Fruit fly (Drosophila melanogaster) whole organism, wandering third instar larva: ENCODE measurements around the gene CG32683.

Experiments
- Abd-B ChIP-seq: fragments of >200 bp; optimal IDR thresholded peaks from 2 replicates; lab custom pipeline; 2017; ENCODE audit warnings: missing biosample characterization, missing genetic modification characterization
- CG32264 ChIP-seq: fragments of 200-800 bp; sonication (Bioruptor generic); optimal IDR thresholded peaks from 2 replicates; lab custom pipeline; 2016; ENCODE audit warnings: missing biosample characterization, missing genetic modification characterization
- CG9705 ChIP-seq: fragments of 200-800 bp; sonication (Bioruptor generic); optimal IDR thresholded peaks from 2 replicates; lab custom pipeline; 2018; ENCODE audit warnings: missing biosample characterization, mild to moderate bottlenecking, missing genetic modification characterization
- Dfd ChIP-seq: fragments of >200 bp; optimal IDR thresholded peaks from 2 replicates; lab custom pipeline; 2017; ENCODE audit warnings: missing biosample characterization, missing genetic modification characterization
- Dif ChIP-seq: fragments of 200-275, 200-300 bp; sonication (Bioruptor generic); optimal IDR thresholded peaks from 2 replicates; lab custom pipeline; 2018; ENCODE audit warnings: missing biosample characterization, missing genetic modification characterization; ENCODE audit not compliant: partially characterized antibody
- GATAd ChIP-seq: sonication (Bioruptor generic); optimal IDR thresholded peaks from 2 replicates; lab custom pipeline; 2016; ENCODE audit warnings: missing biosample characterization, missing genetic modification characterization
- HLH106 ChIP-seq: fragments of 200-800 bp; optimal IDR thresholded peaks from 3 replicates; lab custom pipeline; 2019; ENCODE audit warnings: missing biosample characterization, mild to moderate bottlenecking, missing genetic modification characterization, moderate library complexity
- Hnf4 ChIP-seq: fragments of 200-800 bp; sonication (Bioruptor generic); optimal IDR thresholded peaks from 2 replicates; lab custom pipeline; 2016; ENCODE audit warnings: missing biosample characterization, mild to moderate bottlenecking, missing genetic modification characterization
- Hr78 ChIP-seq: fragments of >200 bp; optimal IDR thresholded peaks from 2 replicates; lab custom pipeline; 2017; ENCODE audit warnings: missing biosample characterization, missing genetic modification characterization
- Hr83 ChIP-seq: fragments of 200-300 bp; sonication (Bioruptor generic); optimal IDR thresholded peaks from 2 replicates; lab custom pipeline; 2016; ENCODE audit warnings: missing biosample characterization, mild to moderate bottlenecking, missing genetic modification characterization, moderate library complexity; ENCODE audit not compliant: poor library complexity, severe bottlenecking
- Jra ChIP-seq: sonication (Bioruptor generic); optimal IDR thresholded peaks from 2 replicates; lab custom pipeline; 2016; ENCODE audit warnings: missing biosample characterization, missing genetic modification characterization
- Mio ChIP-seq: sonication (Bioruptor generic); optimal IDR thresholded peaks from 2 replicates; lab custom pipeline; 2016; ENCODE audit warnings: missing biosample characterization, missing genetic modification characterization
- Myc ChIP-seq: fragments of >200 bp; optimal IDR thresholded peaks from 2 replicates; lab custom pipeline; 2017
- N ChIP-seq: fragments of >200 bp; optimal IDR thresholded peaks from 2 replicates; lab custom pipeline; 2018; ENCODE audit warnings: missing biosample characterization, missing external identifiers, missing genetic modification characterization
- OdsH ChIP-seq: fragments of 200-800 bp; sonication (Bioruptor generic); optimal IDR thresholded peaks from 2 replicates; lab custom pipeline; 2016; ENCODE audit warnings: missing biosample characterization, mild to moderate bottlenecking, missing genetic modification characterization
- Rel ChIP-seq, 2 experiments: fragments of 200-800 bp; sonication (Bioruptor generic) in 1 of 2; optimal IDR thresholded peaks; 2 replicates in 1 of 2; 3 replicates in 1 of 2; lab custom pipeline; 2016 to 2019; ENCODE audit warnings: mild to moderate bottlenecking in 2 of 2, missing biosample characterization in 2 of 2, missing genetic modification characterization in 2 of 2, moderate library complexity in 1 of 2
- Sp1 ChIP-seq: fragments of 200-800 bp; sonication (Bioruptor generic); optimal IDR thresholded peaks from 3 replicates; lab custom pipeline; 2019; ENCODE audit warnings: missing biosample characterization, mild to moderate bottlenecking, missing genetic modification characterization, moderate library complexity
- br ChIP-seq: fragments of 200-800 bp; sonication (Bioruptor generic); optimal IDR thresholded peaks from 2 replicates; lab custom pipeline; 2016; ENCODE audit warnings: missing biosample characterization, missing genetic modification characterization
- brk ChIP-seq: fragments of 200-800 bp; sonication (Bioruptor generic); optimal IDR thresholded peaks from 2 replicates; lab custom pipeline; 2016; ENCODE audit warnings: missing biosample characterization, mild to moderate bottlenecking, missing genetic modification characterization
- dl ChIP-seq, 2 experiments: fragments of 175-275, 200-275 bp in 1 of 2; fragments of 200-275 bp in 1 of 2; sonication (Bioruptor generic); optimal IDR thresholded peaks; lab custom pipeline; 2018; ENCODE audit warnings: mild to moderate bottlenecking in 2 of 2, missing biosample characterization in 2 of 2, missing genetic modification characterization in 2 of 2, moderate library complexity in 2 of 2; ENCODE audit not compliant: partially characterized antibody in 2 of 2, insufficient read depth in 1 of 2
- dmrt93B ChIP-seq: fragments of 200-800 bp; sonication (Bioruptor generic); optimal IDR thresholded peaks from 2 replicates; lab custom pipeline; 2018; ENCODE audit warnings: missing biosample characterization, mild to moderate bottlenecking, missing genetic modification characterization
- dsf ChIP-seq: sonication (Bioruptor generic); optimal IDR thresholded peaks from 2 replicates; lab custom pipeline; 2016; ENCODE audit warnings: missing biosample characterization, missing genetic modification characterization, borderline replicate concordance
- ey ChIP-seq: fragments of 200-800 bp; sonication (Bioruptor generic); optimal IDR thresholded peaks from 2 replicates; lab custom pipeline; 2016; ENCODE audit warnings: missing biosample characterization, missing genetic modification characterization
- foxo ChIP-seq, 2 experiments: fragments of 200-800 bp; sonication (Bioruptor generic); optimal IDR thresholded peaks; 2 replicates in 1 of 2; 3 replicates in 1 of 2; lab custom pipeline; 2016 to 2017; ENCODE audit warnings: missing biosample characterization in 2 of 2, missing genetic modification characterization in 2 of 2
- h ChIP-seq: fragments of 200-800 bp; sonication (Bioruptor generic); optimal IDR thresholded peaks from 3 replicates; lab custom pipeline; 2016; ENCODE audit warnings: missing biosample characterization, mild to moderate bottlenecking, missing genetic modification characterization
- jim ChIP-seq: fragments of 175-275, 200-325 bp; sonication (Bioruptor generic); optimal IDR thresholded peaks from 2 replicates; lab custom pipeline; 2016; ENCODE audit warnings: missing biosample characterization, mild to moderate bottlenecking, missing genetic modification characterization
- lola ChIP-seq: fragments of >200 bp; optimal IDR thresholded peaks from 2 replicates; lab custom pipeline; 2017; ENCODE audit warnings: missing biosample characterization, missing genetic modification characterization
- pan ChIP-seq: fragments of >200 bp; optimal IDR thresholded peaks from 2 replicates; lab custom pipeline; 2017
- psq ChIP-seq: fragments of 200-800 bp; sonication (Bioruptor generic); optimal IDR thresholded peaks from 3 replicates; lab custom pipeline; 2017; ENCODE audit warnings: missing biosample characterization, mild to moderate bottlenecking, missing genetic modification characterization, moderate library complexity
- rgr ChIP-seq: fragments of 200-800 bp; sonication (Bioruptor generic); optimal IDR thresholded peaks from 3 replicates; lab custom pipeline; 2016; ENCODE audit warnings: missing biosample characterization, mild to moderate bottlenecking, missing genetic modification characterization
- sage ChIP-seq: fragments of 200-800 bp; sonication (Bioruptor generic); optimal IDR thresholded peaks from 2 replicates; lab custom pipeline; 2016; ENCODE audit warnings: missing biosample characterization, mild to moderate bottlenecking, missing genetic modification characterization
- sv ChIP-seq: fragments of 200-800 bp; sonication (Bioruptor generic); optimal IDR thresholded peaks from 3 replicates; lab custom pipeline; 2016; ENCODE audit warnings: missing biosample characterization, missing genetic modification characterization
- tai ChIP-seq: sonication (Bioruptor generic); optimal IDR thresholded peaks from 2 replicates; lab custom pipeline; 2016; ENCODE audit warnings: missing biosample characterization, missing genetic modification characterization
- woc ChIP-seq: sonication (Bioruptor generic); optimal IDR thresholded peaks from 2 replicates; lab custom pipeline; 2016; ENCODE audit warnings: missing biosample characterization, mild to moderate bottlenecking, missing genetic modification characterization

The CG32683 gene

dm6 chrX:10484206-10485112 is 29.8 kb upstream of the CG32683 start:
- TF ChIP-seq lola (GFP tag; lab: Kevin White, UChicago) = no peak
- TF ChIP-seq Rel (GFP tag; optimal IDR thresholded peaks at IDR 0.05; lab: Kevin White, UChicago) = no peak
- peak; percentile 58 for TF ChIP-seq Rel (tag; optimal IDR thresholded peaks at IDR 0.05; lab: Kevin White, UChicago)
- TF ChIP-seq HLH106 = peak; percentile 3
- no peak for TF ChIP-seq psq (GFP tag; lab: Kevin White, UChicago)
- TF ChIP-seq CG9705 (GFP tag; lab: Kevin White, UChicago) = no peak
- TF ChIP-seq brk (GFP tag; lab: Kevin White, UChicago) = no peak
- peak; percentile 9 for TF ChIP-seq h (GFP tag; lab: Kevin White, UChicago)
- no peak for TF ChIP-seq dl (GFP tag; optimal IDR thresholded peaks at IDR 0.05; lab: Kevin White, UChicago; ENCODE audit: insufficient read depth in 1 of 2, partially characterized antibody in 2 of 2)
- peak; percentile 3 for TF ChIP-seq woc (GFP tag; lab: Kevin White, UChicago)

- TF ChIP-seq Jra (GFP tag; lab: Kevin White, UChicago) (peak; percentile 39), dl (GFP tag; optimal IDR thresholded peaks at IDR 0.05; lab: Kevin White, UChicago; ENCODE audit: insufficient read depth in 1 of 2, partially characterized antibody in 2 of 2) (no peak), dsf (GFP tag; lab: Kevin White, UChicago) (no peak), psq (GFP tag; lab: Kevin White, UChicago) (peak; percentile 36)
Observed at dm6 chrX:10478443-10479368, 24.0 kb upstream of the CG32683 start, which contains the start of the genes CG2887 and PPP4R2r. Gene CG2887 (minus strand): TSS chrX:10478493. Gene PPP4R2r (plus strand): TSS chrX:10478838.

dm6 chrX:10474625-10475024 is 19.9 kb upstream of the CG32683 start, which contains the start of gene nocte:
Gene nocte (minus strand): TSS chrX:10474675.
- TF ChIP-seq ey (peak; percentile 1), Rel (GFP tag; optimal IDR thresholded peaks at IDR 0.05; lab: Kevin White, UChicago) (no peak), Rel (tag; optimal IDR thresholded peaks at IDR 0.05; lab: Kevin White, UChicago) (no peak), foxo (GFP tag; optimal IDR thresholded peaks at IDR 0.05; lab: Kevin White, UChicago) (peak in 1 of 2 experiments; percentile 32), HLH106 (peak; percentile 16), Sp1 (GFP tag; lab: Kevin White, UChicago) (no peak)

- peak; percentile 32 for TF ChIP-seq Dif
- no peak for TF ChIP-seq rgr
- no peak for TF ChIP-seq pan
- TF ChIP-seq Rel (GFP tag; optimal IDR thresholded peaks at IDR 0.05; lab: Kevin White, UChicago) = no peak
- no peak for TF ChIP-seq Rel (tag; optimal IDR thresholded peaks at IDR 0.05; lab: Kevin White, UChicago)
Observed at dm6 chrX:10474213-10474540, 19.5 kb upstream of the CG32683 start.

dm6 chrX:10473510-10474212 is 19.0 kb upstream of the CG32683 start, which contains the start of gene CG2889:
Gene CG2889 (plus strand): TSS chrX:10473938.
- no peak for TF ChIP-seq pan
- TF ChIP-seq HLH106 = peak; percentile 49
- TF ChIP-seq h (GFP tag; lab: Kevin White, UChicago) = peak; percentile 38
- TF ChIP-seq jim (GFP tag; lab: Kevin White, UChicago) = no peak
- TF ChIP-seq Hr78 (GFP tag; lab: Kevin White, UChicago) = no peak
- TF ChIP-seq OdsH (GFP tag; lab: Kevin White, UChicago) = no peak
- TF ChIP-seq Abd-B (GFP tag; lab: Kevin White, UChicago) = no peak
- TF ChIP-seq Dfd (GFP tag; lab: Kevin White, UChicago) = no peak
- no peak for TF ChIP-seq CG32264 (GFP tag; lab: Kevin White, UChicago)
- TF ChIP-seq tai (GFP tag; lab: Kevin White, UChicago) = no peak
- no peak for TF ChIP-seq Jra (GFP tag; lab: Kevin White, UChicago)
- no peak for TF ChIP-seq Dif
- no peak for TF ChIP-seq GATAd (GFP tag; lab: Kevin White, UChicago)
- no peak for TF ChIP-seq woc (GFP tag; lab: Kevin White, UChicago)
- TF ChIP-seq N (GFP tag; lab: Kevin White, UChicago) = no peak
- no peak for TF ChIP-seq sv (GFP tag; lab: Kevin White, UChicago)
- no peak for TF ChIP-seq CG9705 (GFP tag; lab: Kevin White, UChicago)
- no peak for TF ChIP-seq Hr83 (GFP tag; lab: Kevin White, UChicago)
- TF ChIP-seq dmrt93B (GFP tag; lab: Kevin White, UChicago) = no peak
- no peak for TF ChIP-seq sage (GFP tag; lab: Kevin White, UChicago)
- no peak for TF ChIP-seq br
- TF ChIP-seq brk (GFP tag; lab: Kevin White, UChicago) = no peak
- no peak for TF ChIP-seq Myc (lab: Kevin White, UChicago)
- no peak for TF ChIP-seq dsf (GFP tag; lab: Kevin White, UChicago)
- TF ChIP-seq Rel (GFP tag; optimal IDR thresholded peaks at IDR 0.05; lab: Kevin White, UChicago) = no peak
- TF ChIP-seq Rel (tag; optimal IDR thresholded peaks at IDR 0.05; lab: Kevin White, UChicago) = peak; percentile 36
- TF ChIP-seq Mio (GFP tag; lab: Kevin White, UChicago) = no peak
- TF ChIP-seq Hnf4 (GFP tag; lab: Kevin White, UChicago) = no peak
- TF ChIP-seq ey = no peak
- TF ChIP-seq lola (GFP tag; lab: Kevin White, UChicago) = no peak
